Worm (Caenorhabditis elegans) whole organism, L3 larva: Measurements from ENCODE around the gene C05D11.8.

ENCODE experiments used
- R02D3.7 ChIP-seq: fragments of 150-350 bp; optimal IDR thresholded peaks from 2 replicates; lab custom pipeline; 2014; ENCODE audit warnings: missing biosample characterization, missing genetic modification characterization
- aly-2 ChIP-seq: fragments of 150-350 bp; optimal IDR thresholded peaks from 2 replicates; lab custom pipeline; 2014; ENCODE audit warnings: missing biosample characterization, missing genetic modification characterization
- ama-1 ChIP-seq: fragments of 150-350 bp; optimal IDR thresholded peaks from 2 replicates; lab custom pipeline; 2018
- ceh-16 ChIP-seq: sonication (generic microtip); optimal IDR thresholded peaks from 2 replicates; lab custom pipeline; 2017; ENCODE audit warnings: missing biosample characterization, missing genetic modification characterization
- ceh-28 ChIP-seq: fragments of 150-350 bp; optimal IDR thresholded peaks from 2 replicates; lab custom pipeline; 2014; ENCODE audit warnings: missing biosample characterization, missing genetic modification reagents, missing genetic modification characterization
- ceh-82 ChIP-seq: fragments of 150-350 bp; optimal IDR thresholded peaks from 2 replicates; lab custom pipeline; 2014; ENCODE audit warnings: missing biosample characterization, missing genetic modification characterization
- ceh-9 ChIP-seq: sonication (generic microtip); optimal IDR thresholded peaks from 2 replicates; lab custom pipeline; 2018; ENCODE audit warnings: missing biosample characterization, missing genetic modification characterization
- daf-12 ChIP-seq: fragments of 150-350 bp; optimal IDR thresholded peaks from 2 replicates; lab custom pipeline; 2014; ENCODE audit warnings: missing biosample characterization, missing genetic modification reagents, missing genetic modification characterization
- egl-27 ChIP-seq: sonication (generic microtip); optimal IDR thresholded peaks from 4 replicates; lab custom pipeline; 2017; ENCODE audit warnings: missing biosample characterization, missing genetic modification reagents, missing genetic modification characterization
- egl-5 ChIP-seq: fragments of 150-350 bp; optimal IDR thresholded peaks from 2 replicates; lab custom pipeline; 2017; ENCODE audit warnings: missing biosample characterization, missing genetic modification reagents, missing genetic modification characterization, inconsistent platforms
- elt-1 ChIP-seq: fragments of 150-350 bp; optimal IDR thresholded peaks from 2 replicates; lab custom pipeline; 2014; ENCODE audit warnings: missing biosample characterization, missing genetic modification characterization
- elt-2 ChIP-seq: sonication (generic microtip); optimal IDR thresholded peaks from 2 replicates; lab custom pipeline; 2016; ENCODE audit warnings: missing genetic modification reagents, mild to moderate bottlenecking, missing genetic modification characterization, missing compliant biosample characterization
- elt-3 ChIP-seq, 3 experiments: fragments of 150-350 bp in 1 of 3; sonication (generic microtip) in 2 of 3; optimal IDR thresholded peaks; 2 replicates in 2 of 3; 4 replicates in 1 of 3; lab custom pipeline; 2014 to 2017; ENCODE audit warnings: missing biosample characterization in 3 of 3, missing genetic modification characterization in 3 of 3
- eor-1 ChIP-seq, 2 experiments: fragments of 150-350 bp; optimal IDR thresholded peaks; 2 replicates each; lab custom pipeline; 2014 to 2018; ENCODE audit warnings: missing biosample characterization in 2 of 2, missing genetic modification characterization in 2 of 2
- fkh-10 ChIP-seq: sonication (generic microtip); optimal IDR thresholded peaks from 2 replicates; lab custom pipeline; 2017; ENCODE audit warnings: missing biosample characterization, missing genetic modification reagents, missing genetic modification characterization
- fkh-2 ChIP-seq: fragments of 150-350 bp; optimal IDR thresholded peaks from 2 replicates; lab custom pipeline; 2014; ENCODE audit warnings: missing biosample characterization, missing genetic modification reagents, missing genetic modification characterization
- fos-1 ChIP-seq: fragments of 150-350 bp; optimal IDR thresholded peaks from 2 replicates; lab custom pipeline; 2014; ENCODE audit warnings: missing biosample characterization, missing genetic modification characterization
- hmg-11 ChIP-seq: sonication (generic microtip); optimal IDR thresholded peaks from 2 replicates; lab custom pipeline; 2016; ENCODE audit warnings: missing genetic modification characterization, missing compliant biosample characterization
- jun-1 ChIP-seq: fragments of 150-350 bp; optimal IDR thresholded peaks from 2 replicates; lab custom pipeline; 2014; ENCODE audit warnings: missing biosample characterization, missing genetic modification reagents, missing genetic modification characterization
- lin-15B ChIP-seq: fragments of 150-350 bp; optimal IDR thresholded peaks from 2 replicates; lab custom pipeline; 2014; ENCODE audit warnings: missing biosample characterization, missing genetic modification characterization
- lin-39 ChIP-seq: fragments of 150-350 bp; optimal IDR thresholded peaks from 2 replicates; lab custom pipeline; 2018; ENCODE audit warnings: missing biosample characterization, missing genetic modification reagents, missing genetic modification characterization
- lsy-12 ChIP-seq: sonication (generic microtip); optimal IDR thresholded peaks from 2 replicates; lab custom pipeline; 2016; ENCODE audit warnings: mild to moderate bottlenecking, missing genetic modification characterization, missing compliant biosample characterization
- mdl-1 ChIP-seq: fragments of 150-350 bp; optimal IDR thresholded peaks from 2 replicates; lab custom pipeline; 2014; ENCODE audit warnings: missing biosample characterization, missing genetic modification characterization
- mml-1 ChIP-seq: fragments of 150-350 bp; sonication (generic microtip); optimal IDR thresholded peaks from 3 replicates; lab custom pipeline; 2014; ENCODE audit warnings: missing biosample characterization, missing genetic modification characterization
- nfya-1 ChIP-seq: sonication (generic microtip); optimal IDR thresholded peaks from 2 replicates; lab custom pipeline; 2017; ENCODE audit warnings: missing genetic modification characterization, mild to moderate bottlenecking, missing compliant biosample characterization, antibody characterized with exemption, moderate library complexity; ENCODE audit not compliant: insufficient read depth
- nhr-11 ChIP-seq: fragments of 150-350 bp; optimal IDR thresholded peaks from 2 replicates; lab custom pipeline; 2014; ENCODE audit warnings: missing biosample characterization, missing genetic modification characterization
- nhr-12 ChIP-seq: fragments of 150-350 bp; optimal IDR thresholded peaks from 2 replicates; lab custom pipeline; 2014; ENCODE audit warnings: missing biosample characterization, missing genetic modification characterization
- nhr-23 ChIP-seq: fragments of 150-350 bp; optimal IDR thresholded peaks from 2 replicates; lab custom pipeline; 2014; ENCODE audit warnings: missing biosample characterization, missing genetic modification reagents, missing genetic modification characterization
- nhr-237 ChIP-seq: fragments of 150-350 bp; optimal IDR thresholded peaks from 2 replicates; lab custom pipeline; 2014; ENCODE audit warnings: missing biosample characterization, missing genetic modification characterization
- nhr-25 ChIP-seq: sonication (generic microtip); optimal IDR thresholded peaks from 2 replicates; lab custom pipeline; 2017; ENCODE audit warnings: missing biosample characterization, missing genetic modification characterization
- nhr-28 ChIP-seq: fragments of 150-350 bp; optimal IDR thresholded peaks from 2 replicates; lab custom pipeline; 2014; ENCODE audit warnings: missing biosample characterization, missing genetic modification characterization
- nhr-43 ChIP-seq: sonication (generic microtip); optimal IDR thresholded peaks from 2 replicates; lab custom pipeline; 2016; ENCODE audit warnings: mild to moderate bottlenecking, missing genetic modification characterization, missing compliant biosample characterization; ENCODE audit not compliant: poor library complexity, severe bottlenecking
- nhr-67 ChIP-seq: fragments of 150-350 bp; optimal IDR thresholded peaks from 2 replicates; lab custom pipeline; 2014; ENCODE audit warnings: missing biosample characterization, missing genetic modification characterization
- nhr-76 ChIP-seq: fragments of 150-350 bp; sonication (generic microtip); optimal IDR thresholded peaks from 5 replicates; lab custom pipeline; 2014; ENCODE audit warnings: missing biosample characterization, missing genetic modification characterization
- nhr-77 ChIP-seq: fragments of 150-350 bp; optimal IDR thresholded peaks from 2 replicates; lab custom pipeline; 2014; ENCODE audit warnings: missing biosample characterization, missing genetic modification characterization
- pha-4 ChIP-seq: fragments of 150-350 bp; optimal IDR thresholded peaks from 2 replicates; lab custom pipeline; 2014; ENCODE audit warnings: missing biosample characterization, missing genetic modification reagents, missing genetic modification characterization
- pqm-1 ChIP-seq: fragments of 150-350 bp; optimal IDR thresholded peaks from 2 replicates; lab custom pipeline; 2017; ENCODE audit warnings: missing biosample characterization, missing genetic modification characterization, inconsistent platforms
- sea-2 ChIP-seq: fragments of 150-350 bp; sonication (generic microtip); optimal IDR thresholded peaks from 4 replicates; lab custom pipeline; 2014; ENCODE audit warnings: missing biosample characterization, missing genetic modification reagents, missing genetic modification characterization
- skn-1 ChIP-seq: fragments of 150-350 bp; optimal IDR thresholded peaks from 2 replicates; lab custom pipeline; 2014; ENCODE audit warnings: missing biosample characterization, missing genetic modification characterization
- snpc-4 ChIP-seq: fragments of 150-350 bp; optimal IDR thresholded peaks from 2 replicates; lab custom pipeline; 2014; ENCODE audit warnings: missing biosample characterization, missing genetic modification characterization
- tbx-2 ChIP-seq: sonication (generic microtip); optimal IDR thresholded peaks from 2 replicates; lab custom pipeline; 2016; ENCODE audit warnings: mild to moderate bottlenecking, missing genetic modification characterization, missing compliant biosample characterization
- unc-39 ChIP-seq: sonication (generic microtip); optimal IDR thresholded peaks from 4 replicates; lab custom pipeline; 2017; ENCODE audit warnings: missing biosample characterization, missing genetic modification characterization
- unc-62 ChIP-seq: fragments of 150-350 bp; sonication (generic microtip); optimal IDR thresholded peaks from 4 replicates; lab custom pipeline; 2014; ENCODE audit warnings: missing biosample characterization, missing genetic modification reagents, missing genetic modification characterization
- zag-1 ChIP-seq: fragments of 150-350 bp; optimal IDR thresholded peaks from 2 replicates; lab custom pipeline; 2014; ENCODE audit warnings: missing biosample characterization, missing genetic modification characterization
- ztf-11 ChIP-seq: fragments of 150-350 bp; optimal IDR thresholded peaks from 2 replicates; lab custom pipeline; 2014; ENCODE audit warnings: missing biosample characterization, missing genetic modification characterization
- ztf-4 ChIP-seq: fragments of 150-350 bp; optimal IDR thresholded peaks from 2 replicates; lab custom pipeline; 2014; ENCODE audit warnings: missing biosample characterization, missing genetic modification characterization

Gene C05D11.8

ce11 chrIII:6402346-6402745 is 24.8 kb downstream of the C05D11.8 start:
- TF ChIP-seq nfya-1 (peak; percentile 23), lin-39 (tag; lab: Kevin White, UChicago) (peak; percentile 56), nhr-11 (tag; lab: Kevin White, UChicago) (peak; percentile 65), daf-12 (tag; lab: Kevin White, UChicago) (no peak), pqm-1 (tag; lab: Kevin White, UChicago) (no peak)

- TF ChIP-seq lsy-12, result no peak
- peak; percentile 59 for TF ChIP-seq fkh-10 (GFP tag; lab: Kevin White, UChicago)
- TF ChIP-seq lin-15B (tag; lab: Kevin White, UChicago), result no peak
- no peak for TF ChIP-seq nhr-11 (tag; lab: Kevin White, UChicago)
- TF ChIP-seq ceh-28 (tag; lab: Kevin White, UChicago), result no peak
- TF ChIP-seq elt-2 (tag; lab: Kevin White, UChicago), result no peak
- no peak for TF ChIP-seq nhr-12
Measured at ce11 chrIII:6399424-6399823, 27.7 kb downstream of the C05D11.8 start.

ce11 chrIII:6398124-6398523 is 29.0 kb downstream of the C05D11.8 start:
- no peak for TF ChIP-seq aly-2 (tag; lab: Kevin White, UChicago)
- peak; percentile 22 for TF ChIP-seq nfya-1
- TF ChIP-seq fos-1 (tag; lab: Kevin White, UChicago), result no peak
- no peak for TF ChIP-seq unc-62 (GFP tag; lab: Kevin White, UChicago)
- peak; percentile 31 for TF ChIP-seq nhr-11 (tag; lab: Kevin White, UChicago)
- TF ChIP-seq, all 47 proteins: peak for 2

DNA sequence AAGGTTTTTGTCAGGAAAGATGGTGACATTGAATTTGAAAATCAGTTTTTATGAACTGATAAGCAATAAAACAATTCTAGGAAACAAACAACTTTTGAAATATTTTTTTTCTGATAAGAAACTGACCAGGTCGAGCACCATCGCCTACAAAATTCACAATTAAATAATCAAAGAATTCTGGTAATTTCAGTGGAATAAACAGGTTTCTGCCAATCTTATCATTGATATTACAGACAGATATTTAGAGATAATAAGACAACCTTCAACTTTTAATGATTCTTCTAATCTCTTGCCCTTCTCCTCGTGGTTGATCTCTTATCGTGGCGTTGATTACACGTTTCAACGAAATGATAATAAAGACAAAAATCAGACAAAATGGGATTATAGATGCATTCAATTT is 30.7 kb downstream of the C05D11.8 start:
- TF ChIP-seq fkh-10 (GFP tag; lab: Kevin White, UChicago), result no peak
- no peak for TF ChIP-seq lsy-12
- TF ChIP-seq ceh-9 (tag; lab: Kevin White, UChicago), result no peak
- TF ChIP-seq aly-2 (tag; lab: Kevin White, UChicago), result no peak
- no peak for TF ChIP-seq unc-39 (tag; lab: Kevin White, UChicago)
- no peak for TF ChIP-seq ceh-16
- no peak for TF ChIP-seq nhr-67
- no peak for TF ChIP-seq elt-1 (tag; lab: Kevin White, UChicago)
- no peak for TF ChIP-seq ceh-28 (tag; lab: Kevin White, UChicago)
- no peak for TF ChIP-seq ztf-11 (tag; lab: Kevin White, UChicago)
- TF ChIP-seq nhr-76 (tag; lab: Kevin White, UChicago), result no peak
- TF ChIP-seq nfya-1, result no peak
- TF ChIP-seq lin-39 (tag; lab: Kevin White, UChicago), result no peak
- TF ChIP-seq fos-1 (tag; lab: Kevin White, UChicago), result no peak
- TF ChIP-seq ceh-82, result no peak
- no peak for TF ChIP-seq ztf-4 (tag; lab: Kevin White, UChicago)
- TF ChIP-seq egl-27 (tag; lab: Kevin White, UChicago), result no peak
- TF ChIP-seq unc-62 (GFP tag; lab: Kevin White, UChicago), result no peak
- TF ChIP-seq jun-1 (tag; lab: Kevin White, UChicago), result peak; percentile 20
- no peak for TF ChIP-seq tbx-2
- TF ChIP-seq mml-1 (tag; lab: Kevin White, UChicago), result no peak
- TF ChIP-seq elt-3 (tag; optimal IDR thresholded peaks at IDR 0.05; lab: Kevin White, UChicago), result peak; percentile 2 to 100 (median 82)
- TF ChIP-seq pha-4 (tag; lab: Kevin White, UChicago), result peak; percentile 32
- no peak for TF ChIP-seq snpc-4 (tag; lab: Kevin White, UChicago)
- peak; percentile 70 for TF ChIP-seq nhr-43
- TF ChIP-seq R02D3.7 (tag; lab: Kevin White, UChicago), result no peak
- TF ChIP-seq pqm-1 (tag; lab: Kevin White, UChicago), result peak; percentile 85
- no peak for TF ChIP-seq lin-15B (tag; lab: Kevin White, UChicago)
- TF ChIP-seq nhr-23 (tag; lab: Kevin White, UChicago), result no peak
- TF ChIP-seq ama-1, result no peak
- no peak for TF ChIP-seq eor-1 (tag; optimal IDR thresholded peaks at IDR 0.05; lab: Kevin White, UChicago)
- TF ChIP-seq egl-5 (tag; lab: Kevin White, UChicago), result no peak
- TF ChIP-seq fkh-2 (tag; lab: Kevin White, UChicago), result no peak
- TF ChIP-seq skn-1 (tag; lab: Kevin White, UChicago), result peak; percentile 11
- no peak for TF ChIP-seq nhr-77
- TF ChIP-seq nhr-12, result no peak
- no peak for TF ChIP-seq hmg-11 (tag; lab: Kevin White, UChicago)
- TF ChIP-seq nhr-237 (tag; lab: Kevin White, UChicago), result no peak
- no peak for TF ChIP-seq nhr-28 (tag; lab: Kevin White, UChicago)
- TF ChIP-seq sea-2 (GFP tag; lab: Kevin White, UChicago), result no peak
- no peak for TF ChIP-seq daf-12 (tag; lab: Kevin White, UChicago)
- no peak for TF ChIP-seq mdl-1 (tag; lab: Kevin White, UChicago)
- TF ChIP-seq nhr-25 (tag; lab: Kevin White, UChicago), result peak; percentile 73
- TF ChIP-seq zag-1 (tag; lab: Kevin White, UChicago), result no peak
- peak; percentile 95 for TF ChIP-seq elt-2 (tag; lab: Kevin White, UChicago)
- TF ChIP-seq nhr-11 (tag; lab: Kevin White, UChicago), result no peak
